Worm (Caenorhabditis elegans): ENCODE measurements around the gene M57.1.

The M57.1 gene

ce11 chrIV:3557331-3557730 is 25.1 kb downstream of the M57.1 start, which contains the start of gene osm-9:
TSS of gene osm-9 (minus strand) at chrIV:3557431.
- no peak for TF ChIP-seq hsf-1 (GFP tag; IDR thresholded peaks at IDR 0.05)
- TF ChIP-seq rcor-1 (GFP tag; IDR thresholded peaks at IDR 0.05): no peak
- TF ChIP-seq F57C9.4 (tag; optimal IDR thresholded peaks at IDR 0.05): no peak
- no peak for TF ChIP-seq F49E8.2 (tag; optimal IDR thresholded peaks at IDR 0.05; ENCODE audit: insufficient read depth)
- no peak for TF ChIP-seq F57A8.1 (GFP tag; optimal IDR thresholded peaks at IDR 0.05)

ce11 chrIV:3559201-3559600 is 26.9 kb downstream of the M57.1 start:
- TF ChIP-seq ztf-6 (GFP tag; IDR thresholded peaks at IDR 0.05): no peak

ce11 chrIV:3564901-3565300 is 32.6 kb downstream of the M57.1 start, which contains the start of gene sre-5:
TSS of gene sre-5 (plus strand) at chrIV:3565201.
- TF ChIP-seq akir-1 (GFP tag; optimal IDR thresholded peaks at IDR 0.05) (no peak), Y67H2A.10 (GFP tag; conservative IDR thresholded peaks at IDR 0.05) (no peak), fkh-3 (tag; optimal IDR thresholded peaks at IDR 0.05) (no peak), madf-8 (GFP tag; conservative IDR thresholded peaks at IDR 0.05) (no peak), zfh-2 (GFP tag; conservative IDR thresholded peaks at IDR 0.05) (no peak), aptf-3 (GFP tag; IDR thresholded peaks at IDR 0.05) (no peak), F57A8.1 (GFP tag; optimal IDR thresholded peaks at IDR 0.05) (no peak), ztf-25 (GFP tag; IDR thresholded peaks at IDR 0.05) (no peak), somi-1 (GFP tag; optimal IDR thresholded peaks at IDR 0.05) (no peak), snpc-1.3 (tag; optimal IDR thresholded peaks at IDR 0.05; ENCODE audit: insufficient read depth) (no peak)

- TF ChIP-seq nhr-27 (tag; optimal IDR thresholded peaks at IDR 0.05) (no peak), ztf-6 (GFP tag; IDR thresholded peaks at IDR 0.05) (no peak), ccch-3 (GFP tag; optimal IDR thresholded peaks at IDR 0.05) (no peak), tlf-1 (GFP tag; optimal IDR thresholded peaks at IDR 0.05) (no peak), hrde-1 (tag; optimal IDR thresholded peaks at IDR 0.05; ENCODE audit: borderline replicate concordance) (no peak), C06A6.2 (GFP tag; conservative IDR thresholded peaks at IDR 0.05) (no peak), snpc-4 (GFP tag; optimal IDR thresholded peaks at IDR 0.05) (peak; percentile 3), snpc-4 (tag; optimal IDR thresholded peaks at IDR 0.05) (peak in 3 of 4 experiments; percentile 27 to 85 (median 70)), nhr-120 (GFP tag; IDR thresholded peaks at IDR 0.05) (no peak), F55B11.4 (tag; optimal IDR thresholded peaks at IDR 0.05; ENCODE audit: borderline replicate concordance, insufficient read depth) (no peak), tbp1 (GFP tag; optimal IDR thresholded peaks at IDR 0.05) (no peak), cebp-1 (GFP tag; IDR thresholded peaks at IDR 0.05) (no peak), cebp-1 (tag; optimal IDR thresholded peaks at IDR 0.05) (no peak), F23B12.7 (tag; optimal IDR thresholded peaks at IDR 0.05; ENCODE audit: insufficient read depth) (no peak), mel-28 (tag; optimal IDR thresholded peaks at IDR 0.05; ENCODE audit: borderline replicate concordance) (no peak), sea-2 (GFP tag; IDR thresholded peaks at IDR 0.05) (no peak), F37B4.10 (GFP tag; IDR thresholded peaks at IDR 0.05) (0 out of 2 replicates have a peak, but pooled peaks have one; percentile 25), T07F8.4 (tag; optimal IDR thresholded peaks at IDR 0.05) (no peak), dpff-1 (tag; optimal IDR thresholded peaks at IDR 0.05) (no peak), unc-62 (GFP tag; optimal IDR thresholded peaks at IDR 0.05) (no peak), gei-17 (GFP tag; optimal IDR thresholded peaks at IDR 0.05) (no peak), egl-18 (GFP tag; IDR thresholded peaks at IDR 0.05) (no peak), zfh-2 (GFP tag; conservative IDR thresholded peaks at IDR 0.05) (peak; percentile 71), nfya-1 (tag; optimal IDR thresholded peaks at IDR 0.05; ENCODE audit: borderline replicate concordance, insufficient read depth) (no peak)
Measured at ce11 chrIV:3568608-3569007, 36.3 kb downstream of the M57.1 start, which contains the start of gene otpl-1. TSS of gene otpl-1 (plus strand) at chrIV:3568979.
